Worm (Caenorhabditis elegans) whole organism, young adult: ENCODE results near the gene B0432.8.

Source experiments
- B0261.1 ChIP-seq: sonication (generic microtip); optimal IDR thresholded peaks from 2 replicates; lab custom pipeline; 2016; ENCODE audit warnings: mild to moderate bottlenecking, missing genetic modification characterization, moderate library complexity, missing compliant biosample characterization
- B0336.3 ChIP-seq: fragments of 200-800 bp; sonication (Bioruptor generic); IDR thresholded peaks from 2 replicates; pipeline ENCODE4 v1.3.6; 2022; ENCODE audit warnings: missing genetic modification characterization, missing compliant biosample characterization
- F10E7.11 ChIP-seq: sonication (generic microtip); optimal IDR thresholded peaks from 2 replicates; lab custom pipeline; 2017; ENCODE audit warnings: mild to moderate bottlenecking, missing genetic modification characterization, moderate library complexity, missing compliant biosample characterization
- F49E8.2 ChIP-seq: sonication (generic microtip); optimal IDR thresholded peaks from 3 replicates; lab custom pipeline; 2017; ENCODE audit warnings: missing genetic modification characterization, mild to moderate bottlenecking, missing compliant biosample characterization, antibody characterized with exemption, moderate library complexity; ENCODE audit not compliant: insufficient read depth
- F52B5.7 ChIP-seq: sonication (generic microtip); optimal IDR thresholded peaks from 2 replicates; lab custom pipeline; 2016; ENCODE audit warnings: mild to moderate bottlenecking, missing genetic modification characterization, missing compliant biosample characterization
- F55B11.4 ChIP-seq: sonication (generic microtip); optimal IDR thresholded peaks from 2 replicates; lab custom pipeline; 2016; ENCODE audit warnings: missing compliant biosample characterization, missing genetic modification characterization, borderline replicate concordance; ENCODE audit not compliant: insufficient read depth
- K11D2.4 ChIP-seq: fragments of 200-800 bp; sonication (Bioruptor generic); IDR thresholded peaks from 2 replicates; pipeline ENCODE4 v1.3.6; 2022; ENCODE audit warnings: missing genetic modification reagents, missing genetic modification characterization, missing compliant biosample characterization
- K12H6.12 ChIP-seq: fragments of 200-800 bp; sonication (Bioruptor generic); optimal IDR thresholded peaks from 2 replicates; lab custom pipeline; 2018; ENCODE audit warnings: mild to moderate bottlenecking, missing genetic modification characterization, missing compliant biosample characterization
- aptf-2 ChIP-seq: fragments of 200-800 bp; sonication (Bioruptor generic); conservative IDR thresholded peaks from 2 replicates; pipeline ENCODE4 v1.3.6; 2022; ENCODE audit warnings: missing genetic modification reagents, missing genetic modification characterization, missing compliant biosample characterization
- aptf-3 ChIP-seq: fragments of 200-800 bp; sonication (Bioruptor generic); IDR thresholded peaks from 2 replicates; pipeline ENCODE4 v1.3.6; 2022; ENCODE audit warnings: missing genetic modification characterization, missing compliant biosample characterization
- attf-5 ChIP-seq: fragments of 200-800 bp; sonication (Bioruptor generic); optimal IDR thresholded peaks from 2 replicates; lab custom pipeline; 2018; ENCODE audit warnings: mild to moderate bottlenecking, missing genetic modification characterization, missing compliant biosample characterization
- cebp-1 ChIP-seq, 2 experiments: fragments of 200-800 bp in 1 of 2; sonication (Bioruptor generic) in 1 of 2; sonication (generic microtip) in 1 of 2; IDR thresholded peaks in 1 of 2; optimal IDR thresholded peaks in 1 of 2; 2 replicates each; pipeline versions ENCODE4 v1.3.6 to Lab custom; 2017 to 2022; ENCODE audit warnings: missing compliant biosample characterization in 2 of 2, missing genetic modification characterization in 2 of 2, mild to moderate bottlenecking in 1 of 2, missing genetic modification reagents in 1 of 2, moderate library complexity in 1 of 2
- ceh-27 ChIP-seq: fragments of 200-800 bp; sonication (Bioruptor generic); optimal IDR thresholded peaks from 2 replicates; lab custom pipeline; 2018; ENCODE audit warnings: mild to moderate bottlenecking, missing genetic modification characterization, moderate library complexity, missing compliant biosample characterization
- ceh-91 ChIP-seq: fragments of 200-800 bp; sonication (Bioruptor generic); IDR thresholded peaks from 2 replicates; pipeline ENCODE4 v1.3.6; 2022; ENCODE audit warnings: missing genetic modification reagents, missing genetic modification characterization, missing compliant biosample characterization
- chd-7 ChIP-seq: sonication (generic microtip); optimal IDR thresholded peaks from 2 replicates; lab custom pipeline; 2016; ENCODE audit warnings: mild to moderate bottlenecking, missing genetic modification characterization, moderate library complexity, missing compliant biosample characterization
- dpff-1 ChIP-seq: sonication (generic microtip); optimal IDR thresholded peaks from 2 replicates; lab custom pipeline; 2017; ENCODE audit warnings: mild to moderate bottlenecking, missing genetic modification characterization, missing compliant biosample characterization
- fkh-3 ChIP-seq: sonication (generic microtip); optimal IDR thresholded peaks from 2 replicates; lab custom pipeline; 2016; ENCODE audit warnings: mild to moderate bottlenecking, missing genetic modification characterization, missing compliant biosample characterization
- him-1 ChIP-seq: sonication (generic microtip); optimal IDR thresholded peaks from 2 replicates; lab custom pipeline; 2016; ENCODE audit warnings: missing genotype, missing genetic modification reagents, missing genetic modification characterization, missing compliant biosample characterization
- hlh-26 ChIP-seq: fragments of 200-800 bp; sonication (Bioruptor generic); conservative IDR thresholded peaks from 2 replicates; pipeline ENCODE4 v1.3.6; 2022; ENCODE audit warnings: missing genetic modification reagents, missing genetic modification characterization, missing compliant biosample characterization
- hmg-1.2 ChIP-seq: fragments of 200-800 bp; sonication (Bioruptor generic); IDR thresholded peaks from 2 replicates; pipeline ENCODE4 v1.3.6; 2022; ENCODE audit warnings: missing genetic modification reagents, missing genetic modification characterization, missing compliant biosample characterization
- hmg-20 ChIP-seq: fragments of 200-800 bp; sonication (Bioruptor generic); IDR thresholded peaks from 2 replicates; pipeline ENCODE4 v1.3.6; 2022; ENCODE audit warnings: missing genetic modification reagents, missing genetic modification characterization, missing compliant biosample characterization
- hrde-1 ChIP-seq: sonication (generic microtip); optimal IDR thresholded peaks from 2 replicates; lab custom pipeline; 2016; ENCODE audit warnings: missing genetic modification characterization, mild to moderate bottlenecking, missing compliant biosample characterization, moderate library complexity, missing genotype, missing genetic modification reagents, borderline replicate concordance
- lag-1 ChIP-seq: fragments of 200-800 bp; sonication (Bioruptor generic); IDR thresholded peaks from 2 replicates; pipeline ENCODE4 v1.3.6; 2022; ENCODE audit warnings: missing genetic modification reagents, missing genetic modification characterization, missing compliant biosample characterization
- let-526 ChIP-seq: fragments of 200-800 bp; sonication (Bioruptor generic); IDR thresholded peaks from 2 replicates; pipeline ENCODE4 v1.3.6; 2022; ENCODE audit warnings: missing genetic modification reagents, missing genetic modification characterization, missing compliant biosample characterization
- lin-35 ChIP-seq, 3 experiments: fragments of 150-350 bp in 2 of 3; sonication (generic microtip) in 1 of 3; optimal IDR thresholded peaks; 2 replicates each; lab custom pipeline; 2014 to 2018; ENCODE audit warnings: missing biosample characterization in 3 of 3, missing genetic modification characterization in 3 of 3, missing genetic modification reagents in 3 of 3
- lin-40 ChIP-seq: sonication (generic microtip); optimal IDR thresholded peaks from 2 replicates; lab custom pipeline; 2016; ENCODE audit warnings: missing genetic modification characterization, mild to moderate bottlenecking, missing compliant biosample characterization, missing genotype, missing genetic modification reagents
- mes-4 ChIP-seq: sonication (generic microtip); optimal IDR thresholded peaks from 2 replicates; lab custom pipeline; 2016; ENCODE audit warnings: missing genotype, missing genetic modification characterization, missing compliant biosample characterization
- nfya-2 ChIP-seq: fragments of 200-800 bp; sonication (Bioruptor generic); IDR thresholded peaks from 2 replicates; pipeline ENCODE4 v1.3.6; 2022; ENCODE audit warnings: missing genetic modification reagents, missing genetic modification characterization, missing compliant biosample characterization
- nhr-80 ChIP-seq: sonication (generic microtip); optimal IDR thresholded peaks from 2 replicates; lab custom pipeline; 2016; ENCODE audit warnings: missing genetic modification characterization, missing compliant biosample characterization
- pbrm-1 ChIP-seq: fragments of 200-800 bp; sonication (Bioruptor generic); IDR thresholded peaks from 2 replicates; pipeline ENCODE4 v1.3.6; 2022; ENCODE audit warnings: missing genetic modification reagents, missing genetic modification characterization, missing compliant biosample characterization
- sptf-2 ChIP-seq: fragments of 200-800 bp; sonication (Bioruptor generic); optimal IDR thresholded peaks from 2 replicates; lab custom pipeline; 2018; ENCODE audit warnings: mild to moderate bottlenecking, missing genetic modification characterization, missing compliant biosample characterization
- tbp1 ChIP-seq: fragments of 200-800 bp; sonication (Bioruptor generic); optimal IDR thresholded peaks from 2 replicates; lab custom pipeline; 2018; ENCODE audit warnings: mild to moderate bottlenecking, missing genetic modification characterization, missing compliant biosample characterization
- unc-62 ChIP-seq: fragments of 150-350 bp; optimal IDR thresholded peaks from 2 replicates; lab custom pipeline; 2014; ENCODE audit warnings: missing biosample characterization, missing genetic modification reagents, missing genetic modification characterization
- ztf-28 ChIP-seq: fragments of 200-800 bp; sonication (Bioruptor generic); IDR thresholded peaks from 2 replicates; pipeline ENCODE4 v1.3.6; 2022; ENCODE audit warnings: missing genetic modification reagents, missing genetic modification characterization, missing compliant biosample characterization

B0432.8 gene

ce11 chrII:278636-279035, at the start of gene B0432.8:
TSS of gene B0432.8 (minus strand) at chrII:278736.
- TF ChIP-seq chd-7 (tag; lab: Kevin White, UChicago) (no peak), nfya-2 (no peak), pbrm-1 (GFP tag; lab: Robert Waterston, UW) (no peak), hlh-26 (GFP tag; lab: Robert Waterston, UW) (no peak), him-1 (no peak), ceh-91 (GFP tag; lab: Robert Waterston, UW) (no peak), lin-40 (tag; lab: Kevin White, UChicago) (no peak)

- peak; percentile 70 for TF ChIP-seq hmg-1.2
- no peak for TF ChIP-seq fkh-3 (tag; lab: Kevin White, UChicago)
Measured at ce11 chrII:325639-326350, 47.3 kb upstream of the B0432.8 start, which contains the start of gene sgcb-1. TSS of gene sgcb-1 (plus strand) at chrII:326300.

- TF ChIP-seq hlh-26 (GFP tag; lab: Robert Waterston, UW), result no peak
- peak; percentile 3 for TF ChIP-seq attf-5
- TF ChIP-seq aptf-2 (GFP tag; lab: Robert Waterston, UW), result no peak
- no peak for TF ChIP-seq hrde-1 (tag; lab: Kevin White, UChicago)
- TF ChIP-seq tbp1 (GFP tag; lab: Kevin White, UChicago), result no peak
- peak; percentile 37 for TF ChIP-seq K12H6.12 (tag; lab: Kevin White, UChicago)
- TF ChIP-seq hmg-20 (GFP tag; lab: Robert Waterston, UW), result no peak
- TF ChIP-seq lin-35 (GFP tag; optimal IDR thresholded peaks at IDR 0.05; lab: Kevin White, UChicago), result peak in 1 of 3 experiments; percentile 30
- TF ChIP-seq let-526 (GFP tag; lab: Robert Waterston, UW), result no peak
- no peak for TF ChIP-seq F55B11.4
- TF ChIP-seq mes-4, result no peak
- TF ChIP-seq ceh-27 (GFP tag; lab: Kevin White, UChicago), result peak; percentile 31
- no peak for TF ChIP-seq cebp-1 (GFP tag; IDR thresholded peaks at IDR 0.05; lab: Robert Waterston, UW)
- no peak for TF ChIP-seq cebp-1 (tag; optimal IDR thresholded peaks at IDR 0.05; lab: Kevin White, UChicago)
- TF ChIP-seq hmg-1.2, result peak; percentile 16; the same call in 1 of the 2 replicates
- TF ChIP-seq F49E8.2 (tag; lab: Kevin White, UChicago), result no peak
- TF ChIP-seq, all 124 proteins: peak for 5
Measured at ce11 chrII:323048-323776, 44.7 kb upstream of the B0432.8 start, which contains the start of gene K01A2.10. TSS of gene K01A2.10 (minus strand) at chrII:323098.

- TF ChIP-seq mes-4 (no peak), nhr-80 (tag; lab: Kevin White, UChicago) (no peak), hmg-1.2 (0 out of 2 replicates have a peak, but pooled peaks have one; percentile 2), F52B5.7 (tag; lab: Kevin White, UChicago) (no peak), aptf-3 (no peak), F10E7.11 (tag; lab: Kevin White, UChicago) (no peak), B0336.3 (GFP tag; lab: Robert Waterston, UW) (0 out of 2 replicates have a peak, but pooled peaks have one; percentile 13), unc-62 (GFP tag; lab: Kevin White, UChicago) (no peak), dpff-1 (tag; lab: Kevin White, UChicago) (no peak), pbrm-1 (GFP tag; lab: Robert Waterston, UW) (no peak), ztf-28 (no peak), K11D2.4 (GFP tag; lab: Robert Waterston, UW) (no peak), B0261.1 (tag; lab: Kevin White, UChicago) (no peak), lag-1 (GFP tag; lab: Robert Waterston, UW) (no peak), sptf-2 (GFP tag; lab: Kevin White, UChicago) (no peak), him-1 (no peak), attf-5 (no peak)
Measured at ce11 chrII:321183-321582, 42.6 kb upstream of the B0432.8 start.
